Worm (Caenorhabditis elegans) whole organism, mixed stage, embryonic: ENCODE results near the gene Y66C5A.2.

Experiments used
- M03D4.4 ChIP-seq: sonication (generic microtip); optimal IDR thresholded peaks from 2 replicates; lab custom pipeline; 2017; ENCODE audit warnings: mild to moderate bottlenecking, missing genetic modification characterization, missing compliant biosample characterization
- bed-3 ChIP-seq: fragments of 200-800 bp; sonication (Bioruptor generic); optimal IDR thresholded peaks from 3 replicates; lab custom pipeline; 2018; ENCODE audit warnings: mild to moderate bottlenecking, missing genetic modification characterization, moderate library complexity, missing compliant biosample characterization
- blmp-1 ChIP-seq: fragments of 150-350 bp; optimal IDR thresholded peaks from 2 replicates; lab custom pipeline; 2014; ENCODE audit warnings: missing biosample characterization, missing genetic modification characterization
- ceh-39 ChIP-seq: fragments of 150-350 bp; optimal IDR thresholded peaks from 2 replicates; lab custom pipeline; 2014; ENCODE audit warnings: missing biosample characterization, missing genetic modification characterization
- ceh-43 ChIP-seq: fragments of 200-800 bp; sonication (Bioruptor generic); optimal IDR thresholded peaks from 2 replicates; lab custom pipeline; 2018; ENCODE audit warnings: mild to moderate bottlenecking, missing genetic modification characterization, moderate library complexity, missing compliant biosample characterization
- ceh-83 ChIP-seq: fragments of 200-800 bp; sonication (Bioruptor generic); optimal IDR thresholded peaks from 2 replicates; lab custom pipeline; 2018; ENCODE audit warnings: mild to moderate bottlenecking, missing genetic modification characterization, missing compliant biosample characterization
- ces-1 ChIP-seq: fragments of 150-350 bp; optimal IDR thresholded peaks from 2 replicates; lab custom pipeline; 2014; ENCODE audit warnings: missing biosample characterization, missing genetic modification reagents, missing genetic modification characterization
- cnd-1 ChIP-seq: fragments of 200-800 bp; sonication (Bioruptor generic); optimal IDR thresholded peaks from 2 replicates; lab custom pipeline; 2018; ENCODE audit warnings: mild to moderate bottlenecking, missing genetic modification characterization, missing compliant biosample characterization
- drap-1 ChIP-seq: fragments of 200-800 bp; sonication (Bioruptor generic); optimal IDR thresholded peaks from 3 replicates; lab custom pipeline; 2018; ENCODE audit warnings: mild to moderate bottlenecking, missing genetic modification characterization, missing compliant biosample characterization
- elt-1 ChIP-seq: sonication (generic microtip); optimal IDR thresholded peaks from 2 replicates; lab custom pipeline; 2017; ENCODE audit warnings: missing genetic modification characterization, mild to moderate bottlenecking, missing compliant biosample characterization, antibody characterized with exemption, moderate library complexity, borderline replicate concordance; ENCODE audit not compliant: insufficient read depth
- elt-3 ChIP-seq: fragments of 150-350 bp; optimal IDR thresholded peaks from 2 replicates; lab custom pipeline; 2014; ENCODE audit warnings: missing biosample characterization, missing genetic modification characterization
- flh-1 ChIP-seq: fragments of 200-800 bp; sonication (Bioruptor generic); optimal IDR thresholded peaks from 2 replicates; lab custom pipeline; 2018; ENCODE audit warnings: mild to moderate bottlenecking, missing genetic modification characterization, moderate library complexity, missing compliant biosample characterization
- ham-2 ChIP-seq: fragments of 200-800 bp; sonication (Bioruptor generic); optimal IDR thresholded peaks from 2 replicates; lab custom pipeline; 2018; ENCODE audit warnings: mild to moderate bottlenecking, missing genetic modification characterization, missing compliant biosample characterization
- hlh-1 ChIP-seq: fragments of 150-350 bp; optimal IDR thresholded peaks from 2 replicates; lab custom pipeline; 2014; ENCODE audit warnings: missing biosample characterization, missing genetic modification reagents, missing genetic modification characterization
- lin-13 ChIP-seq: fragments of 150-350 bp; optimal IDR thresholded peaks from 2 replicates; lab custom pipeline; 2014; ENCODE audit warnings: missing biosample characterization, missing genetic modification characterization
- lin-32 ChIP-seq: fragments of 200-800 bp; sonication (Bioruptor generic); optimal IDR thresholded peaks from 2 replicates; lab custom pipeline; 2018; ENCODE audit warnings: mild to moderate bottlenecking, missing genetic modification characterization, missing compliant biosample characterization
- lsy-2 ChIP-seq: fragments of 150-350 bp; optimal IDR thresholded peaks from 2 replicates; lab custom pipeline; 2014; ENCODE audit warnings: missing biosample characterization, missing genetic modification characterization
- mab-5 ChIP-seq: fragments of 150-350 bp; optimal IDR thresholded peaks from 2 replicates; lab custom pipeline; 2014; ENCODE audit warnings: missing biosample characterization, missing genetic modification characterization
- mep-1 ChIP-seq: fragments of 150-350 bp; optimal IDR thresholded peaks from 2 replicates; lab custom pipeline; 2017; ENCODE audit warnings: missing biosample characterization, missing genetic modification reagents, missing genetic modification characterization, inconsistent platforms
- mls-2 ChIP-seq: sonication (generic microtip); optimal IDR thresholded peaks from 2 replicates; lab custom pipeline; 2016; ENCODE audit warnings: mild to moderate bottlenecking, missing genetic modification characterization, moderate library complexity, missing compliant biosample characterization
- nhr-12 ChIP-seq: fragments of 150-350 bp; optimal IDR thresholded peaks from 2 replicates; lab custom pipeline; 2014; ENCODE audit warnings: missing biosample characterization, missing genetic modification characterization
- nhr-2 ChIP-seq: fragments of 150-350 bp; optimal IDR thresholded peaks from 2 replicates; lab custom pipeline; 2014; ENCODE audit warnings: missing biosample characterization, missing genetic modification characterization
- nhr-237 ChIP-seq: fragments of 150-350 bp; optimal IDR thresholded peaks from 2 replicates; lab custom pipeline; 2014; ENCODE audit warnings: missing biosample characterization, missing genetic modification characterization
- nhr-28 ChIP-seq: fragments of 150-350 bp; optimal IDR thresholded peaks from 2 replicates; lab custom pipeline; 2014; ENCODE audit warnings: missing biosample characterization, missing genetic modification characterization
- nhr-76 ChIP-seq: sonication (generic microtip); optimal IDR thresholded peaks from 2 replicates; lab custom pipeline; 2017; ENCODE audit warnings: missing biosample characterization, missing genetic modification characterization
- pha-4 ChIP-seq: fragments of 150-350 bp; optimal IDR thresholded peaks from 2 replicates; lab custom pipeline; 2018; ENCODE audit warnings: missing biosample characterization, missing genetic modification reagents, missing genetic modification characterization
- sem-2 ChIP-seq: fragments of 200-800 bp; sonication (Bioruptor generic); optimal IDR thresholded peaks from 2 replicates; lab custom pipeline; 2018; ENCODE audit warnings: mild to moderate bottlenecking, missing genetic modification characterization, missing compliant biosample characterization
- snpc-4 ChIP-seq: fragments of 150-350 bp; optimal IDR thresholded peaks from 2 replicates; lab custom pipeline; 2014; ENCODE audit warnings: missing biosample characterization, missing genetic modification characterization
- sptf-1 ChIP-seq: sonication (generic microtip); optimal IDR thresholded peaks from 2 replicates; lab custom pipeline; 2017; ENCODE audit warnings: mild to moderate bottlenecking, missing genetic modification characterization, moderate library complexity, missing compliant biosample characterization
- tbx-8 ChIP-seq: fragments of 200-800 bp; sonication (Bioruptor generic); optimal IDR thresholded peaks from 2 replicates; lab custom pipeline; 2018; ENCODE audit warnings: mild to moderate bottlenecking, missing genetic modification characterization, moderate library complexity, missing compliant biosample characterization
- unc-120 ChIP-seq: sonication (generic microtip); optimal IDR thresholded peaks from 2 replicates; lab custom pipeline; 2017; ENCODE audit warnings: missing genetic modification characterization, missing compliant biosample characterization; ENCODE audit not compliant: poor library complexity, severe bottlenecking
- unc-39 ChIP-seq: fragments of 150-350 bp; optimal IDR thresholded peaks from 2 replicates; lab custom pipeline; 2014; ENCODE audit warnings: missing biosample characterization, missing genetic modification characterization
- unc-62 ChIP-seq: fragments of 150-350 bp; optimal IDR thresholded peaks from 2 replicates; lab custom pipeline; 2014; ENCODE audit warnings: missing biosample characterization, missing genetic modification reagents, missing genetic modification characterization
- zip-8 ChIP-seq: fragments of 150-350 bp; optimal IDR thresholded peaks from 2 replicates; lab custom pipeline; 2014; ENCODE audit warnings: missing biosample characterization, missing genetic modification characterization
- ztf-11 ChIP-seq: fragments of 150-350 bp; optimal IDR thresholded peaks from 2 replicates; lab custom pipeline; 2014; ENCODE audit warnings: missing biosample characterization, missing genetic modification characterization

The Y66C5A.2 gene

DNA sequence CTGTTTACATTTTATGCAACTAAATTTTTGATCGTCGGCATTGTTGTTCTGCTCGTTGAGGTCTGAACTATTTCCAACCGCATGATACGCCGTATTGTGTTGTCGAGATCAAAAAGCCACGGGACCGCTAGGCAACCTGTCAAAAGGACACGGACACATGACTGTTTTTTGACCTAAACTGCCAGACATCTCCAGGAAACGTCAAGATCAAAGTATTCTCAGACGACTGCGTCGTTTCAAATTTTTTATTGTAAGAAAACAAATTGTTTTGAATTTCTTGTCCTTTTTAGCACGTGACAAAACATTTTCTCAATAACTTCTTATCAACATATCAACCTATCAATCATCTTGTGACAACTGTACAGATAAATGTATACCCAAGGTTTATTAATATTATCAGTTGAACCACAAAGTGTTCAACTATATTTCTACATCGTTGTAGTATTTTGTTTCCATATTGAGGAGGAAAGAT is 41.6 kb downstream of the Y66C5A.2 start:
- TF ChIP-seq snpc-4 (tag; lab: Kevin White, UChicago) (no peak), ceh-43 (no peak), sem-2 (GFP tag; lab: Kevin White, UChicago) (no peak), unc-62 (GFP tag; lab: Kevin White, UChicago) (peak; percentile 48), nhr-237 (tag; lab: Kevin White, UChicago) (no peak), hlh-1 (tag; lab: Kevin White, UChicago) (no peak), ceh-83 (no peak)

DNA sequence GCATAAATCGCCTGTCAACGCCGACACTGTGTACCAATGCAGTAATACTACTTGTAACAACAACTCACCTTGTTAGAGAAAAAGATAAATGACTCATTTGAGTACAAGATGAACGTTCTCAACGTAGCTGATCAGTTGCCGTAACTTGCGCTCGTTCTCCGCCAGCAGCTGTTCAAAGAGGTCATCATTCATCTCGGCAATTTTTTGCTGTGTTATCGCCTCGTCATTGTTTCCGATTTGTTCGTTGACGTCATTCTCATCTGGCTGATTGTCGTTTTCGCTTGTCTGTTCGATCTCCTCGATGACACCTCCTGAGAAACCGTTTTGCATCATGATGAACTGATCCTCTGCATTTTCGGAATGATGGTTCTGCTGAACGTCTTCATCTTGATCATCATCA is 42.8 kb downstream of the Y66C5A.2 start:
- TF ChIP-seq nhr-28 = no peak
- TF ChIP-seq hlh-1 (tag; lab: Kevin White, UChicago) = peak; percentile 96
- no peak for TF ChIP-seq ceh-83
- no peak for TF ChIP-seq zip-8
- TF ChIP-seq nhr-2 (tag; lab: Kevin White, UChicago) = peak; percentile 46
- no peak for TF ChIP-seq pha-4
- no peak for TF ChIP-seq ztf-11 (tag; lab: Kevin White, UChicago)
- TF ChIP-seq blmp-1 = no peak
- no peak for TF ChIP-seq tbx-8
- TF ChIP-seq lin-13 = peak; percentile 17
- no peak for TF ChIP-seq snpc-4 (tag; lab: Kevin White, UChicago)
- TF ChIP-seq unc-39 (tag; lab: Kevin White, UChicago) = no peak
- TF ChIP-seq unc-120 (tag; lab: Kevin White, UChicago) = no peak
- no peak for TF ChIP-seq lin-32
- peak; percentile 90 for TF ChIP-seq unc-62 (GFP tag; lab: Kevin White, UChicago)
- no peak for TF ChIP-seq mab-5

DNA sequence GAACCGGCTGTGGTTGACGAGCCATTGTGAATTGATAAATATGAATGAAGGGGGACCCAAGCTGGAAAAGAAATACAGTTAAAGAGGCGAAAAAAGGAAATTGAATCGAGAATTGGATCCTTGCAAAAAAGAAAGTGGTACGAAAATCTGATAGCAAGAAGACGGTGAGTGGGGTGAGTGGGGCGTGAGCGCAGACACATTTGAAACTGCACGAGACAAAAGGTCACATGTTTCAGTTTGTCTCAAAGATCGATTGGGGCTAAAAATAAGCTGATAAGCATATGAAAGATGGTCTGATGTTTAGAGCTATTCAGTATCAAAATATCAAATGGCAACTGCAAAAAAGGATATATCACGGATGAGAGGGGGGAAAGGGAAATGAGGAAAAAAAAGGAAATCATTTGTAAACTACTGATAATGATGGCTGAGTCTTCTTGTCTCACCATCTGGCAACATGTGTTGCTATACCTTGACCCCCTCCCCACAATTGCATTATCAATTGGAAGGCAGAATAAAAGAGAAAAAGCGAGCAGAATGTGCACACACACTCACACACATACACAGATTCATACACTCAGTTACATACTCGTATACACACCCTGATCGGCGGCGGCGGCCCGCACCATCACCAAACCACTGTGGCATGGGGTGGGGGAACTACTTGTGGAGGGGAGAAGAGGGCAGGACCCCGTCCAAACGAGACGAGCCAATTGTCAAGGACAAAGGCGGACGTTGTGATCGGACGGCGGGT is 43.5 kb downstream of the Y66C5A.2 start, which contains the start of gene M163.1:
Gene M163.1 (minus strand): TSS at position 25 of the 751 bp plus-strand sequence.
- TF ChIP-seq elt-1 = no peak
- peak; percentile 41 for TF ChIP-seq tbx-8
- peak; percentile 66 for TF ChIP-seq hlh-1 (tag; lab: Kevin White, UChicago)
- peak; percentile 53 for TF ChIP-seq ceh-83
- peak; percentile 15 for TF ChIP-seq unc-62 (GFP tag; lab: Kevin White, UChicago)
- no peak for TF ChIP-seq mep-1
- no peak for TF ChIP-seq nhr-12 (tag; lab: Kevin White, UChicago)
- peak; percentile 78 for TF ChIP-seq lin-32
- TF ChIP-seq ztf-11 (tag; lab: Kevin White, UChicago) = no peak
- peak; percentile 61 for TF ChIP-seq sptf-1 (tag; lab: Kevin White, UChicago)
- no peak for TF ChIP-seq bed-3 (GFP tag; lab: Kevin White, UChicago)
- peak; percentile 59 for TF ChIP-seq M03D4.4 (tag; lab: Kevin White, UChicago)
- TF ChIP-seq snpc-4 (tag; lab: Kevin White, UChicago) = no peak
- TF ChIP-seq mab-5 = no peak
- TF ChIP-seq lsy-2 (tag; lab: Kevin White, UChicago) = no peak
- no peak for TF ChIP-seq blmp-1
- peak; percentile 56 for TF ChIP-seq ham-2
- no peak for TF ChIP-seq flh-1 (GFP tag; lab: Kevin White, UChicago)
- TF ChIP-seq unc-120 (tag; lab: Kevin White, UChicago) = peak; percentile 61
- no peak for TF ChIP-seq ceh-39 (tag; lab: Kevin White, UChicago)
- no peak for TF ChIP-seq sem-2 (GFP tag; lab: Kevin White, UChicago)
- TF ChIP-seq unc-39 (tag; lab: Kevin White, UChicago) = no peak
- no peak for TF ChIP-seq nhr-237 (tag; lab: Kevin White, UChicago)
- TF ChIP-seq lin-13 = no peak
- peak; percentile 56 for TF ChIP-seq mls-2 (tag; lab: Kevin White, UChicago)
- peak; percentile 35 for TF ChIP-seq drap-1
- TF ChIP-seq nhr-28 = no peak
- no peak for TF ChIP-seq ces-1 (GFP tag; lab: Kevin White, UChicago)
- no peak for TF ChIP-seq elt-3 (tag; lab: Kevin White, UChicago)
- TF ChIP-seq nhr-2 (tag; lab: Kevin White, UChicago) = peak; percentile 76
- TF ChIP-seq nhr-76 (tag; lab: Kevin White, UChicago) = no peak
- TF ChIP-seq cnd-1 (tag; lab: Kevin White, UChicago) = peak; percentile 16
- no peak for TF ChIP-seq zip-8
- TF ChIP-seq pha-4 = no peak
- TF ChIP-seq ceh-43 = no peak
